Worm (Caenorhabditis elegans) whole organism, L4 larva: Measurements from ENCODE around the gene C54C6.5.

Experiments used
- F10B5.3 ChIP-seq: sonication (generic microtip); optimal IDR thresholded peaks from 2 replicates; lab custom pipeline; 2016; ENCODE audit warnings: mild to moderate bottlenecking, missing genetic modification characterization, missing compliant biosample characterization
- T20F7.1 ChIP-seq: fragments of 200-800 bp; sonication (Bioruptor generic); optimal IDR thresholded peaks from 2 replicates; lab custom pipeline; 2018; ENCODE audit warnings: mild to moderate bottlenecking, missing genetic modification characterization, missing compliant biosample characterization
- T26A8.4 ChIP-seq: fragments of 200-800 bp; sonication (Bioruptor generic); IDR thresholded peaks from 2 replicates; pipeline ENCODE4 v1.3.6; 2022; ENCODE audit warnings: missing genetic modification characterization, missing compliant biosample characterization
- Y105C5A.15 ChIP-seq: fragments of 200-800 bp; sonication (Bioruptor generic); IDR thresholded peaks from 2 replicates; pipeline ENCODE4 v1.3.6; 2022; ENCODE audit warnings: missing genetic modification characterization, missing compliant biosample characterization
- Y75B8A.6 ChIP-seq: fragments of 200-800 bp; sonication (Bioruptor generic); IDR thresholded peaks from 2 replicates; pipeline ENCODE4 v1.3.6; 2022; ENCODE audit warnings: missing genetic modification reagents, missing genetic modification characterization, missing compliant biosample characterization
- ZK337.2 ChIP-seq: fragments of 200-800 bp; sonication (Bioruptor generic); IDR thresholded peaks from 2 replicates; pipeline ENCODE4 v1.3.6; 2022; ENCODE audit warnings: missing genetic modification reagents, missing genetic modification characterization, missing compliant biosample characterization
- ZK546.5 ChIP-seq, 2 experiments: sonication (generic microtip); optimal IDR thresholded peaks; 2 replicates each; lab custom pipeline; 2017; ENCODE audit warnings: missing biosample characterization in 2 of 2, missing genetic modification characterization in 2 of 2
- aha-1 ChIP-seq: fragments of 150-350 bp; peaks from one replicate; lab custom pipeline; 2014; ENCODE audit warnings: missing biosample characterization, missing genetic modification characterization
- aly-2 ChIP-seq: sonication (generic microtip); optimal IDR thresholded peaks from 2 replicates; lab custom pipeline; 2018; ENCODE audit warnings: missing biosample characterization, missing genetic modification characterization
- ceh-62 ChIP-seq: sonication (generic microtip); optimal IDR thresholded peaks from 2 replicates; lab custom pipeline; 2017; ENCODE audit warnings: missing biosample characterization, missing genetic modification characterization
- ctbp-1 ChIP-seq: fragments of 200-800 bp; sonication (Bioruptor generic); IDR thresholded peaks from 2 replicates; pipeline ENCODE4 v1.3.6; 2022; ENCODE audit warnings: missing genetic modification reagents, missing genetic modification characterization, missing compliant biosample characterization
- daf-16 ChIP-seq, 3 experiments: sonication (generic microtip); optimal IDR thresholded peaks; 2 replicates each; lab custom pipeline; 2016 to 2017; ENCODE audit warnings: missing genetic modification characterization in 3 of 3, missing genetic modification reagents in 3 of 3, mild to moderate bottlenecking in 2 of 3, missing compliant biosample characterization in 2 of 3, missing biosample characterization in 1 of 3, moderate library complexity in 1 of 3
- daf-8 ChIP-seq: fragments of 200-800 bp; sonication (Bioruptor generic); IDR thresholded peaks from 2 replicates; pipeline ENCODE4 v1.3.6; 2022; ENCODE audit warnings: missing genetic modification characterization, missing compliant biosample characterization
- dmd-6 ChIP-seq: fragments of 200-800 bp; sonication (Bioruptor generic); IDR thresholded peaks from 2 replicates; pipeline ENCODE4 v1.3.6; 2022; ENCODE audit warnings: missing genetic modification reagents, missing genetic modification characterization, missing compliant biosample characterization
- dmd-9 ChIP-seq: fragments of 200-800 bp; sonication (Bioruptor generic); IDR thresholded peaks from 2 replicates; pipeline ENCODE4 v1.3.6; 2022; ENCODE audit warnings: missing genetic modification reagents, missing genetic modification characterization, missing compliant biosample characterization
- dve-1 ChIP-seq: sonication (generic microtip); optimal IDR thresholded peaks from 2 replicates; lab custom pipeline; 2017; ENCODE audit warnings: antibody characterized with exemption, mild to moderate bottlenecking, missing genetic modification characterization, missing compliant biosample characterization; ENCODE audit not compliant: insufficient read depth
- egl-27 ChIP-seq: sonication (generic microtip); optimal IDR thresholded peaks from 3 replicates; lab custom pipeline; 2017; ENCODE audit warnings: missing biosample characterization, missing genetic modification reagents, missing genetic modification characterization
- egl-43 ChIP-seq: fragments of 200-800 bp; sonication (Bioruptor generic); IDR thresholded peaks from 2 replicates; pipeline ENCODE4 v1.3.6; 2022; ENCODE audit warnings: missing genetic modification reagents, missing genetic modification characterization, missing compliant biosample characterization
- fos-1 ChIP-seq: fragments of 150-350 bp; optimal IDR thresholded peaks from 2 replicates; lab custom pipeline; 2014; ENCODE audit warnings: missing biosample characterization, missing genetic modification characterization
- gei-8 ChIP-seq: fragments of 200-800 bp; sonication (Bioruptor generic); optimal IDR thresholded peaks from 2 replicates; lab custom pipeline; 2018; ENCODE audit warnings: mild to moderate bottlenecking, missing genetic modification characterization, missing compliant biosample characterization
- hlh-11 ChIP-seq: fragments of 200-800 bp; sonication (Bioruptor generic); optimal IDR thresholded peaks from 2 replicates; lab custom pipeline; 2018; ENCODE audit warnings: mild to moderate bottlenecking, missing genetic modification characterization, missing compliant biosample characterization
- hlh-30 ChIP-seq: sonication (generic microtip); optimal IDR thresholded peaks from 2 replicates; lab custom pipeline; 2017; ENCODE audit warnings: antibody characterized with exemption, mild to moderate bottlenecking, missing genetic modification characterization, missing compliant biosample characterization; ENCODE audit not compliant: insufficient read depth
- lin-1 ChIP-seq: fragments of 200-800 bp; sonication (Bioruptor generic); IDR thresholded peaks from 2 replicates; pipeline ENCODE4 v1.3.6; 2022; ENCODE audit warnings: missing genetic modification reagents, missing genetic modification characterization, missing compliant biosample characterization
- lin-13 ChIP-seq: fragments of 150-350 bp; optimal IDR thresholded peaks from 2 replicates; lab custom pipeline; 2014; ENCODE audit warnings: missing biosample characterization, missing genetic modification reagents, missing genetic modification characterization
- lin-38 ChIP-seq: fragments of 200-800 bp; sonication (Bioruptor generic); IDR thresholded peaks from 2 replicates; pipeline ENCODE4 v1.3.6; 2022; ENCODE audit warnings: missing genetic modification reagents, missing genetic modification characterization, missing compliant biosample characterization
- madf-9 ChIP-seq: fragments of 200-800 bp; sonication (Bioruptor generic); conservative IDR thresholded peaks from 2 replicates; pipeline ENCODE4 v1.3.6; 2022; ENCODE audit warnings: missing genetic modification reagents, missing genetic modification characterization, missing compliant biosample characterization
- mdt-29 ChIP-seq: fragments of 200-800 bp; sonication (Bioruptor generic); IDR thresholded peaks from 2 replicates; pipeline ENCODE4 v1.3.6; 2022; ENCODE audit warnings: missing genetic modification reagents, missing genetic modification characterization, missing compliant biosample characterization
- mes-2 ChIP-seq: sonication (generic microtip); optimal IDR thresholded peaks from 2 replicates; lab custom pipeline; 2016; ENCODE audit warnings: missing genotype, mild to moderate bottlenecking, missing genetic modification characterization, missing compliant biosample characterization; ENCODE audit not compliant: poor library complexity, severe bottlenecking
- nhr-10 ChIP-seq: fragments of 150-350 bp; optimal IDR thresholded peaks from 2 replicates; lab custom pipeline; 2014; ENCODE audit warnings: missing biosample characterization, missing genetic modification characterization
- nhr-11 ChIP-seq: fragments of 150-350 bp; optimal IDR thresholded peaks from 2 replicates; lab custom pipeline; 2014; ENCODE audit warnings: missing biosample characterization, missing genetic modification characterization
- nhr-111 ChIP-seq: fragments of 200-800 bp; sonication (Bioruptor generic); optimal IDR thresholded peaks from 2 replicates; lab custom pipeline; 2018; ENCODE audit warnings: mild to moderate bottlenecking, missing genetic modification characterization, missing compliant biosample characterization
- nhr-237 ChIP-seq: sonication (generic microtip); optimal IDR thresholded peaks from 2 replicates; lab custom pipeline; 2017; ENCODE audit warnings: missing biosample characterization, missing genetic modification characterization
- nhr-25 ChIP-seq: sonication (generic microtip); optimal IDR thresholded peaks from 2 replicates; lab custom pipeline; 2017; ENCODE audit warnings: missing genetic modification characterization, mild to moderate bottlenecking, missing compliant biosample characterization, antibody characterized with exemption, moderate library complexity, borderline replicate concordance; ENCODE audit not compliant: insufficient read depth
- nhr-28 ChIP-seq: fragments of 150-350 bp; optimal IDR thresholded peaks from 2 replicates; lab custom pipeline; 2014; ENCODE audit warnings: missing biosample characterization, missing genetic modification characterization
- nhr-41 ChIP-seq: fragments of 200-800 bp; sonication (Bioruptor generic); IDR thresholded peaks from 2 replicates; pipeline ENCODE4 v1.3.6; 2022; ENCODE audit warnings: missing genetic modification reagents, missing genetic modification characterization, missing compliant biosample characterization
- nhr-77 ChIP-seq: fragments of 150-350 bp; optimal IDR thresholded peaks from 2 replicates; lab custom pipeline; 2014; ENCODE audit warnings: missing biosample characterization, missing genetic modification characterization
- pha-4 ChIP-seq, 2 experiments: fragments of 150-350 bp in 1 of 2; fragments of 200-800 bp in 1 of 2; sonication (Bioruptor generic) in 1 of 2; IDR thresholded peaks in 1 of 2; optimal IDR thresholded peaks in 1 of 2; 2 replicates each; pipeline versions ENCODE4 v1.3.6 to Lab custom; 2014 to 2022; ENCODE audit warnings: missing genetic modification characterization in 2 of 2, missing genetic modification reagents in 2 of 2, missing biosample characterization in 1 of 2, missing compliant biosample characterization in 1 of 2
- pqm-1 ChIP-seq: sonication (generic microtip); optimal IDR thresholded peaks from 2 replicates; lab custom pipeline; 2017; ENCODE audit warnings: missing biosample characterization, missing genetic modification characterization
- set-16 ChIP-seq: fragments of 200-800 bp; sonication (Bioruptor generic); IDR thresholded peaks from 2 replicates; pipeline ENCODE4 v1.3.6; 2022; ENCODE audit warnings: missing genetic modification reagents, missing genetic modification characterization, missing compliant biosample characterization
- snpc-1.2 ChIP-seq: fragments of 200-800 bp; sonication (Bioruptor generic); IDR thresholded peaks from 2 replicates; pipeline ENCODE4 v1.3.6; 2022; ENCODE audit warnings: missing genetic modification reagents, missing genetic modification characterization, missing compliant biosample characterization
- tag-97 ChIP-seq: fragments of 200-800 bp; sonication (Bioruptor generic); IDR thresholded peaks from 2 replicates; pipeline ENCODE4 v1.3.6; 2022; ENCODE audit warnings: missing genetic modification characterization, missing compliant biosample characterization
- tra-1 ChIP-seq: fragments of 200-800 bp; sonication (Bioruptor generic); IDR thresholded peaks from 2 replicates; pipeline ENCODE4 v1.3.6; 2022; ENCODE audit warnings: missing genetic modification reagents, missing genetic modification characterization, missing compliant biosample characterization
- unc-62 ChIP-seq, 3 experiments: fragments of 150-350 bp in 1 of 3; sonication (generic microtip); optimal IDR thresholded peaks in 2 of 3; peaks in 1 of 3; 1 replicate in 1 of 3; 2 replicates in 2 of 3; lab custom pipeline; 2014 to 2017; ENCODE audit warnings: missing biosample characterization in 3 of 3, missing genetic modification characterization in 3 of 3, missing genetic modification reagents in 3 of 3, missing genotype in 1 of 3
- zfp-3 ChIP-seq: fragments of 200-800 bp; sonication (Bioruptor generic); conservative IDR thresholded peaks from 2 replicates; pipeline ENCODE4 v1.3.6; 2022; ENCODE audit warnings: missing genetic modification reagents, missing genetic modification characterization, missing compliant biosample characterization
- zip-11 ChIP-seq: fragments of 200-800 bp; sonication (Bioruptor generic); IDR thresholded peaks from 2 replicates; pipeline ENCODE4 v1.3.6; 2022; ENCODE audit warnings: missing genetic modification characterization, missing compliant biosample characterization
- zip-2 ChIP-seq: fragments of 150-350 bp; optimal IDR thresholded peaks from 2 replicates; lab custom pipeline; 2014; ENCODE audit warnings: missing biosample characterization, missing genetic modification characterization
- ztf-7 ChIP-seq: fragments of 150-350 bp; optimal IDR thresholded peaks from 2 replicates; lab custom pipeline; 2014; ENCODE audit warnings: missing biosample characterization, missing genetic modification characterization

Gene C54C6.5

DNA sequence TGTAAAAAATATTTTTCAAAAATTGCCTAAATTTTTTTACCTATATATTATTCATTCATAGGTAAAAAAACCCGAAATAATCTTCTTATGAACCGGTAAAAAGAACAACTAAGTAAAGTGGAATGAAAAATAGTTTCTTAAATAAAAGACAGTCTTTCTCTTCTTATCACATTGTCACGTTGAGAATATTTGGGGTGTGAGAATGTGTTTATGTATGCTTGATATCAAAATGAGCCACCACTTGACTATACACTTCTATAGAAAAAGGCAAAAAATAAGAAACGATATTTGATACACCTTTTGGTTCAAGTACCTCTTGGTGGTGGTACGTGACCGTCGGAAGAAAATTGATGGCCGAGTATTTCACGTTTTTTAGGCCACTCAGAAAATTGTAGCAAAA, 30.1 kb downstream of the C54C6.5 start, which contains the start of gene hmit-1.3:
Gene hmit-1.3, minus strand, starts transcription at position 103 of the 400 bp plus-strand sequence.
- no peak for TF ChIP-seq ceh-62 (tag; lab: Kevin White, UChicago)
- no peak for TF ChIP-seq egl-43 (GFP tag; lab: Robert Waterston, UW)
- no peak for TF ChIP-seq daf-8
- no peak for TF ChIP-seq nhr-77
- TF ChIP-seq ctbp-1, result no peak
- TF ChIP-seq lin-13, result no peak
- no peak for TF ChIP-seq madf-9
- TF ChIP-seq snpc-1.2 (GFP tag; lab: Robert Waterston, UW), result no peak
- TF ChIP-seq T26A8.4, result no peak
- TF ChIP-seq egl-27, result no peak
- no peak for TF ChIP-seq lin-38 (GFP tag; lab: Robert Waterston, UW)
- TF ChIP-seq mdt-29 (GFP tag; lab: Robert Waterston, UW), result no peak
- no peak for TF ChIP-seq unc-62 (GFP tag; optimal IDR thresholded peaks at IDR 0.05 in 1 of 2; lab: Kevin White, UChicago)
- no peak for TF ChIP-seq unc-62 (tag; optimal IDR thresholded peaks at IDR 0.05; lab: Kevin White, UChicago)
- TF ChIP-seq hlh-11 (tag; lab: Kevin White, UChicago), result peak; percentile 18
- TF ChIP-seq dve-1, result peak; percentile 17
- no peak for TF ChIP-seq daf-16 (GFP tag; optimal IDR thresholded peaks at IDR 0.05; lab: Kevin White, UChicago)
- peak; percentile 71 for TF ChIP-seq daf-16 (tag; optimal IDR thresholded peaks at IDR 0.05; lab: Kevin White, UChicago)
- no peak for TF ChIP-seq set-16 (GFP tag; lab: Robert Waterston, UW)
- TF ChIP-seq nhr-41, result no peak
- peak; percentile 25 for TF ChIP-seq nhr-28 (tag; lab: Kevin White, UChicago)
- no peak for TF ChIP-seq fos-1 (tag; lab: Kevin White, UChicago)
- TF ChIP-seq dmd-6 (GFP tag; lab: Robert Waterston, UW), result 0 out of 2 replicates have a peak, but pooled peaks have one; percentile 15
- TF ChIP-seq nhr-10 (tag; lab: Kevin White, UChicago), result no peak
- TF ChIP-seq pqm-1 (tag; lab: Kevin White, UChicago), result peak; percentile 20
- no peak for TF ChIP-seq nhr-237 (tag; lab: Kevin White, UChicago)
- no peak for TF ChIP-seq Y105C5A.15
- no peak for TF ChIP-seq zfp-3 (GFP tag; lab: Robert Waterston, UW)
- no peak for TF ChIP-seq ZK337.2 (GFP tag; lab: Robert Waterston, UW)
- TF ChIP-seq zip-2 (tag; lab: Kevin White, UChicago), result no peak
- TF ChIP-seq nhr-25 (tag; lab: Kevin White, UChicago), result no peak
- TF ChIP-seq hlh-30 (tag; lab: Kevin White, UChicago), result peak; percentile 57
- no peak for TF ChIP-seq ZK546.5 (tag; optimal IDR thresholded peaks at IDR 0.05; lab: Kevin White, UChicago)
- no peak for TF ChIP-seq aly-2
- peak; percentile 86 for TF ChIP-seq aha-1 (tag; lab: Kevin White, UChicago)

ce11 chrIII:3511808-3512207, 37.8 kb downstream of the C54C6.5 start:
- peak; percentile 46 for TF ChIP-seq lin-38 (GFP tag; lab: Robert Waterston, UW)
- TF ChIP-seq Y75B8A.6 (GFP tag; lab: Robert Waterston, UW), result no peak

ce11 chrIII:3509908-3510307, 39.7 kb downstream of the C54C6.5 start, which contains the start of the genes M01F1.4 and mrpl-35:
Gene M01F1.4 (minus strand): TSS chrIII:3510033.
Gene mrpl-35 (plus strand): TSS chrIII:3510237.
- TF ChIP-seq zip-11 (GFP tag; lab: Robert Waterston, UW) (no peak), fos-1 (tag; lab: Kevin White, UChicago) (no peak), lin-38 (GFP tag; lab: Robert Waterston, UW) (peak; percentile 57), nhr-11 (tag; lab: Kevin White, UChicago) (no peak), tag-97 (GFP tag; lab: Robert Waterston, UW) (no peak), daf-16 (GFP tag; optimal IDR thresholded peaks at IDR 0.05; lab: Kevin White, UChicago) (peak in 1 of 2 experiments; percentile 25), daf-16 (tag; optimal IDR thresholded peaks at IDR 0.05; lab: Kevin White, UChicago) (peak; percentile 91), pha-4 (GFP tag; IDR thresholded peaks at IDR 0.05; lab: Robert Waterston, UW) (no peak), pha-4 (tag; optimal IDR thresholded peaks at IDR 0.05; lab: Kevin White, UChicago) (peak; percentile 74), ztf-7 (peak; percentile 14), snpc-1.2 (GFP tag; lab: Robert Waterston, UW) (no peak), mes-2 (peak; percentile 72), T20F7.1 (GFP tag; lab: Kevin White, UChicago) (no peak), nhr-111 (GFP tag; lab: Kevin White, UChicago) (no peak), dmd-6 (GFP tag; lab: Robert Waterston, UW) (peak; percentile 27; the same call in 1 of the 2 replicates), ZK337.2 (GFP tag; lab: Robert Waterston, UW) (no peak), tra-1 (GFP tag; lab: Robert Waterston, UW) (no peak), gei-8 (GFP tag; lab: Kevin White, UChicago) (no peak), F10B5.3 (tag; lab: Kevin White, UChicago) (no peak), dmd-9 (GFP tag; lab: Robert Waterston, UW) (no peak), daf-8 (no peak), lin-1 (GFP tag; lab: Robert Waterston, UW) (no peak), zip-2 (tag; lab: Kevin White, UChicago) (no peak)
